Fruit fly (Drosophila melanogaster) whole organism: ENCODE results near the gene CG32280.

ENCODE experiments used
- CG8478 ChIP-seq: fragments of >200 bp; optimal IDR thresholded peaks from 2 replicates; lab custom pipeline; 2018; ENCODE audit warnings: inconsistent platforms
- Dll ChIP-seq: fragments of >200 bp; optimal IDR thresholded peaks from 2 replicates; lab custom pipeline; 2017
- EcR ChIP-seq, 2 experiments: fragments of >200 bp; optimal IDR thresholded peaks; 2 replicates each; lab custom pipeline; 2017; ENCODE audit warnings: missing biosample characterization in 2 of 2, missing genetic modification characterization in 2 of 2, missing genetic modification reagents in 2 of 2
- pan ChIP-seq: fragments of >200 bp; optimal IDR thresholded peaks from 2 replicates; lab custom pipeline; 2017
- psq ChIP-seq: fragments of >200 bp; optimal IDR thresholded peaks from 2 replicates; lab custom pipeline; 2017
- usp ChIP-seq: fragments of >200 bp; optimal IDR thresholded peaks from 2 replicates; lab custom pipeline; 2017; ENCODE audit warnings: missing biosample characterization, missing genetic modification characterization, mixed read lengths

CG32280 gene

dm6 chr3L:3143383-3143962 lies 21.5 kb upstream of the CG32280 start, which contains the start of the genes CG11537 and Alg2:
Gene CG11537, minus strand, starts transcription at chr3L:3143457.
Gene Alg2, plus strand, starts transcription at chr3L:3143808.
- no peak for TF ChIP-seq Dll (lab: Kevin White, UChicago)
- TF ChIP-seq psq = no peak
- no peak for TF ChIP-seq pan
- TF ChIP-seq EcR (GFP tag; optimal IDR thresholded peaks at IDR 0.05; lab: Kevin White, UChicago) = no peak
- TF ChIP-seq CG8478 = no peak
- TF ChIP-seq usp (GFP tag; lab: Kevin White, UChicago) = no peak

- no peak for TF ChIP-seq usp (GFP tag; lab: Kevin White, UChicago)
- no peak for TF ChIP-seq CG8478
- no peak for TF ChIP-seq EcR (GFP tag; optimal IDR thresholded peaks at IDR 0.05; lab: Kevin White, UChicago)
- no peak for TF ChIP-seq Dll (lab: Kevin White, UChicago)
- TF ChIP-seq psq = no peak
Observed at dm6 chr3L:3148125-3149059, 16.6 kb upstream of the CG32280 start, which contains the start of the genes Usp5 and BtbVII. Gene Usp5, minus strand, starts transcription at chr3L:3148358. Gene BtbVII, plus strand, starts transcription at chr3L:3148646.

- peak; percentile 18 for TF ChIP-seq Dll (lab: Kevin White, UChicago)
- no peak for TF ChIP-seq psq
- TF ChIP-seq CG8478 = no peak
- no peak for TF ChIP-seq EcR (GFP tag; optimal IDR thresholded peaks at IDR 0.05; lab: Kevin White, UChicago)
- TF ChIP-seq pan = no peak
Observed at dm6 chr3L:3149060-3149872, 15.7 kb upstream of the CG32280 start.

- no peak for TF ChIP-seq EcR (GFP tag; optimal IDR thresholded peaks at IDR 0.05; lab: Kevin White, UChicago)
- no peak for TF ChIP-seq CG8478
- TF ChIP-seq Dll (lab: Kevin White, UChicago) = no peak
- TF ChIP-seq usp (GFP tag; lab: Kevin White, UChicago) = no peak
- no peak for TF ChIP-seq psq
- TF ChIP-seq pan = no peak
Observed at dm6 chr3L:3150376-3150775, 14.6 kb upstream of the CG32280 start.

- TF ChIP-seq EcR (GFP tag; optimal IDR thresholded peaks at IDR 0.05; lab: Kevin White, UChicago) (no peak), Dll (lab: Kevin White, UChicago) (no peak), psq (no peak), usp (GFP tag; lab: Kevin White, UChicago) (no peak), CG8478 (no peak), pan (no peak)
Observed at dm6 chr3L:3157651-3158050, 7.3 kb upstream of the CG32280 start.

dm6 chr3L:3159309-3160194 lies 5.4 kb upstream of the CG32280 start, which contains the start of the genes ND-30 and CG15812:
Gene ND-30, minus strand, starts transcription at chr3L:3159578.
Gene CG15812, plus strand, starts transcription at chr3L:3159991.
- TF ChIP-seq Dll (lab: Kevin White, UChicago) (no peak), pan (no peak), psq (no peak), usp (GFP tag; lab: Kevin White, UChicago) (no peak), EcR (GFP tag; optimal IDR thresholded peaks at IDR 0.05; lab: Kevin White, UChicago) (no peak), CG8478 (no peak)

- no peak for TF ChIP-seq usp (GFP tag; lab: Kevin White, UChicago)
Observed at dm6 chr3L:3161968-3162367, 3.0 kb upstream of the CG32280 start, which contains the start of gene rasp. Gene rasp, plus strand, starts transcription at chr3L:3162180.

- TF ChIP-seq EcR (GFP tag; optimal IDR thresholded peaks at IDR 0.05; lab: Kevin White, UChicago) (no peak), usp (GFP tag; lab: Kevin White, UChicago) (no peak), psq (no peak), pan (no peak), Dll (lab: Kevin White, UChicago) (no peak), CG8478 (no peak)
Observed at dm6 chr3L:3162584-3162983, 2.4 kb upstream of the CG32280 start.

dm6 chr3L:3165399-3165798 lies 418 bp downstream of the CG32280 start:
- TF ChIP-seq CG8478 (no peak), EcR (GFP tag; optimal IDR thresholded peaks at IDR 0.05; lab: Kevin White, UChicago) (no peak), psq (no peak), Dll (lab: Kevin White, UChicago) (no peak), usp (GFP tag; lab: Kevin White, UChicago) (no peak), pan (no peak)

dm6 chr3L:3166200-3166695 lies 1.3 kb downstream of the CG32280 start, which contains the start of gene Asciz:
Gene Asciz, minus strand, starts transcription at chr3L:3166250.
- TF ChIP-seq psq (no peak), Dll (lab: Kevin White, UChicago) (no peak), usp (GFP tag; lab: Kevin White, UChicago) (no peak), CG8478 (no peak), pan (no peak), EcR (GFP tag; optimal IDR thresholded peaks at IDR 0.05; lab: Kevin White, UChicago) (no peak)

- TF ChIP-seq CG8478 (no peak), EcR (GFP tag; optimal IDR thresholded peaks at IDR 0.05; lab: Kevin White, UChicago) (no peak), pan (no peak), Dll (lab: Kevin White, UChicago) (no peak)
Observed at dm6 chr3L:3169107-3169506, 4.1 kb downstream of the CG32280 start, which contains the start of the genes CG32278 and CG32281. Gene CG32278, plus strand, starts transcription at chr3L:3169286. Gene CG32281, plus strand, starts transcription at chr3L:3169375.
